Fruit fly (Drosophila melanogaster): ENCODE measurements around the gene CG9663.

Gene CG9663

dm6 chr2L:3338566-3339215 is 35.8 kb upstream of the CG9663 start:
- TF ChIP-seq GATAd (GFP tag; optimal IDR thresholded peaks at IDR 0.05), result no peak
- peak; percentile 28 for TF ChIP-seq dmrt93B (GFP tag; optimal IDR thresholded peaks at IDR 0.05)
- no peak for TF ChIP-seq pan (optimal IDR thresholded peaks at IDR 0.05)
- peak; percentile 30 for TF ChIP-seq h (GFP tag; optimal IDR thresholded peaks at IDR 0.05)
- peak; percentile 29 for TF ChIP-seq CrebA (GFP tag; optimal IDR thresholded peaks at IDR 0.05; ENCODE audit: borderline replicate concordance)
- peak; percentile 21 for TF ChIP-seq sv (GFP tag; optimal IDR thresholded peaks at IDR 0.05)
- TF ChIP-seq Hnf4 (GFP tag; optimal IDR thresholded peaks at IDR 0.05), result peak; percentile 39
- no peak for TF ChIP-seq usp (GFP tag; optimal IDR thresholded peaks at IDR 0.05)
- no peak for TF ChIP-seq CG9705 (GFP tag; optimal IDR thresholded peaks at IDR 0.05)
- TF ChIP-seq Hr83 (GFP tag; optimal IDR thresholded peaks at IDR 0.05; ENCODE audit: poor library complexity, severe bottlenecking), result peak; percentile 49
- no peak for TF ChIP-seq dsf (GFP tag; optimal IDR thresholded peaks at IDR 0.05; ENCODE audit: borderline replicate concordance)
- no peak for TF ChIP-seq CG32264 (GFP tag; optimal IDR thresholded peaks at IDR 0.05)
- TF ChIP-seq OdsH (GFP tag; optimal IDR thresholded peaks at IDR 0.05), result peak; percentile 36
- no peak for TF ChIP-seq dl (GFP tag; optimal IDR thresholded peaks at IDR 0.05; ENCODE audit: insufficient read depth in 1 of 2, partially characterized antibody in 2 of 2)
- TF ChIP-seq Rel (GFP tag; optimal IDR thresholded peaks at IDR 0.05), result no peak
- peak; percentile 83 for TF ChIP-seq Rel (tag; optimal IDR thresholded peaks at IDR 0.05)
- TF ChIP-seq psq (GFP tag; optimal IDR thresholded peaks at IDR 0.05), result peak; percentile 17
- TF ChIP-seq Vsx2 (GFP tag; optimal IDR thresholded peaks at IDR 0.05; ENCODE audit: partially characterized antibody), result no peak
- TF ChIP-seq brk (GFP tag; optimal IDR thresholded peaks at IDR 0.05), result no peak
- no peak for TF ChIP-seq lola (GFP tag; optimal IDR thresholded peaks at IDR 0.05)
- no peak for TF ChIP-seq Sp1 (GFP tag; optimal IDR thresholded peaks at IDR 0.05)
- TF ChIP-seq Mio (GFP tag; optimal IDR thresholded peaks at IDR 0.05), result no peak
- TF ChIP-seq Abd-B (GFP tag; optimal IDR thresholded peaks at IDR 0.05), result no peak
- TF ChIP-seq ey (GFP tag; optimal IDR thresholded peaks at IDR 0.05), result peak; percentile 54
- peak; percentile 67 for TF ChIP-seq br (GFP tag; optimal IDR thresholded peaks at IDR 0.05)
- no peak for TF ChIP-seq Jra (GFP tag; optimal IDR thresholded peaks at IDR 0.05)
- no peak for TF ChIP-seq Myc (optimal IDR thresholded peaks at IDR 0.05)
- TF ChIP-seq HLH106 (tag; optimal IDR thresholded peaks at IDR 0.05), result peak; percentile 40
- peak; percentile 18 for TF ChIP-seq fru (GFP tag; optimal IDR thresholded peaks at IDR 0.05)
- no peak for TF ChIP-seq Dfd (GFP tag; optimal IDR thresholded peaks at IDR 0.05)
- TF ChIP-seq Dif (GFP tag; optimal IDR thresholded peaks at IDR 0.05; ENCODE audit: partially characterized antibody), result no peak
- peak; percentile 35 for TF ChIP-seq rgr (GFP tag; optimal IDR thresholded peaks at IDR 0.05)
- peak; percentile 36 for TF ChIP-seq sage (GFP tag; optimal IDR thresholded peaks at IDR 0.05)
- TF ChIP-seq foxo (GFP tag; optimal IDR thresholded peaks at IDR 0.05), result peak in 1 of 2 experiments; percentile 61
- no peak for TF ChIP-seq tai (GFP tag; optimal IDR thresholded peaks at IDR 0.05)
- no peak for TF ChIP-seq Hr78 (GFP tag; optimal IDR thresholded peaks at IDR 0.05)
- no peak for TF ChIP-seq N (GFP tag; optimal IDR thresholded peaks at IDR 0.05)

- TF ChIP-seq br (GFP tag; optimal IDR thresholded peaks at IDR 0.05) (no peak), Hr78 (GFP tag; optimal IDR thresholded peaks at IDR 0.05) (no peak), pan (optimal IDR thresholded peaks at IDR 0.05) (no peak), dsf (GFP tag; optimal IDR thresholded peaks at IDR 0.05; ENCODE audit: borderline replicate concordance) (no peak), tai (GFP tag; optimal IDR thresholded peaks at IDR 0.05) (no peak), Vsx2 (GFP tag; optimal IDR thresholded peaks at IDR 0.05; ENCODE audit: partially characterized antibody) (no peak), ey (GFP tag; optimal IDR thresholded peaks at IDR 0.05) (no peak), Dif (GFP tag; optimal IDR thresholded peaks at IDR 0.05; ENCODE audit: partially characterized antibody) (no peak), Hnf4 (GFP tag; optimal IDR thresholded peaks at IDR 0.05) (no peak), Dfd (GFP tag; optimal IDR thresholded peaks at IDR 0.05) (no peak), woc (GFP tag; optimal IDR thresholded peaks at IDR 0.05) (no peak), psq (GFP tag; optimal IDR thresholded peaks at IDR 0.05) (no peak), lola (GFP tag; optimal IDR thresholded peaks at IDR 0.05) (no peak), dmrt93B (GFP tag; optimal IDR thresholded peaks at IDR 0.05) (no peak), sage (GFP tag; optimal IDR thresholded peaks at IDR 0.05) (no peak), jim (GFP tag; optimal IDR thresholded peaks at IDR 0.05) (no peak)
These were observed 29.6 kb upstream of the CG9663 start, which contains the start of gene CG15408 for dm6 chr2L:3332514-3332913. Gene CG15408 (plus strand): TSS chr2L:3332814.
